Worm (Caenorhabditis elegans) whole organism, mixed stage, embryonic: ENCODE data around the gene K03D3.5.
"Not testable (repeated sequence)": the region's sequence is repeated elsewhere in the genome, so short reads cannot be mapped to it uniquely, and the experiment has no call there.

ENCODE experiments used
- elt-1 ChIP-seq: sonication (generic microtip); optimal IDR thresholded peaks from 2 replicates; lab custom pipeline; 2017; ENCODE audit warnings: missing genetic modification characterization, mild to moderate bottlenecking, missing compliant biosample characterization, antibody characterized with exemption, moderate library complexity, borderline replicate concordance; ENCODE audit not compliant: insufficient read depth
- lin-13 ChIP-seq: fragments of 150-350 bp; optimal IDR thresholded peaks from 2 replicates; lab custom pipeline; 2014; ENCODE audit warnings: missing biosample characterization, missing genetic modification characterization
- lin-32 ChIP-seq: fragments of 200-800 bp; sonication (Bioruptor generic); optimal IDR thresholded peaks from 2 replicates; lab custom pipeline; 2018; ENCODE audit warnings: mild to moderate bottlenecking, missing genetic modification characterization, missing compliant biosample characterization
- mep-1 ChIP-seq: fragments of 150-350 bp; optimal IDR thresholded peaks from 2 replicates; lab custom pipeline; 2017; ENCODE audit warnings: missing biosample characterization, missing genetic modification reagents, missing genetic modification characterization, inconsistent platforms
- nhr-12 ChIP-seq: fragments of 150-350 bp; optimal IDR thresholded peaks from 2 replicates; lab custom pipeline; 2014; ENCODE audit warnings: missing biosample characterization, missing genetic modification characterization
- nhr-2 ChIP-seq: fragments of 150-350 bp; optimal IDR thresholded peaks from 2 replicates; lab custom pipeline; 2014; ENCODE audit warnings: missing biosample characterization, missing genetic modification characterization
- nhr-237 ChIP-seq: fragments of 150-350 bp; optimal IDR thresholded peaks from 2 replicates; lab custom pipeline; 2014; ENCODE audit warnings: missing biosample characterization, missing genetic modification characterization
- nhr-76 ChIP-seq: sonication (generic microtip); optimal IDR thresholded peaks from 2 replicates; lab custom pipeline; 2017; ENCODE audit warnings: missing biosample characterization, missing genetic modification characterization
- pha-4 ChIP-seq: fragments of 150-350 bp; optimal IDR thresholded peaks from 2 replicates; lab custom pipeline; 2018; ENCODE audit warnings: missing biosample characterization, missing genetic modification reagents, missing genetic modification characterization
- snpc-4 ChIP-seq: fragments of 150-350 bp; optimal IDR thresholded peaks from 2 replicates; lab custom pipeline; 2014; ENCODE audit warnings: missing biosample characterization, missing genetic modification characterization
- unc-39 ChIP-seq: fragments of 150-350 bp; optimal IDR thresholded peaks from 2 replicates; lab custom pipeline; 2014; ENCODE audit warnings: missing biosample characterization, missing genetic modification characterization
- unc-62 ChIP-seq: fragments of 150-350 bp; optimal IDR thresholded peaks from 2 replicates; lab custom pipeline; 2014; ENCODE audit warnings: missing biosample characterization, missing genetic modification reagents, missing genetic modification characterization

ce11 chrIV:16307925-16308324, 12.4 kb downstream of the K03D3.5 start, which contains the start of gene rac-2:
- not testable (repeated sequence) for TF ChIP-seq nhr-2 (tag; lab: Kevin White, UChicago); lin-32 (GFP tag; lab: Kevin White, UChicago); elt-1 (tag; lab: Kevin White, UChicago); nhr-237 (tag; lab: Kevin White, UChicago); lin-13 (tag; lab: Kevin White, UChicago); snpc-4 (tag; lab: Kevin White, UChicago); mep-1; pha-4 (tag; lab: Kevin White, UChicago); nhr-12 (tag; lab: Kevin White, UChicago); unc-39 (tag; lab: Kevin White, UChicago); nhr-76; unc-62 (GFP tag; lab: Kevin White, UChicago)
